Fruit fly (Drosophila melanogaster): ENCODE measurements around the gene CG33946.

The CG33946 gene

DNA sequence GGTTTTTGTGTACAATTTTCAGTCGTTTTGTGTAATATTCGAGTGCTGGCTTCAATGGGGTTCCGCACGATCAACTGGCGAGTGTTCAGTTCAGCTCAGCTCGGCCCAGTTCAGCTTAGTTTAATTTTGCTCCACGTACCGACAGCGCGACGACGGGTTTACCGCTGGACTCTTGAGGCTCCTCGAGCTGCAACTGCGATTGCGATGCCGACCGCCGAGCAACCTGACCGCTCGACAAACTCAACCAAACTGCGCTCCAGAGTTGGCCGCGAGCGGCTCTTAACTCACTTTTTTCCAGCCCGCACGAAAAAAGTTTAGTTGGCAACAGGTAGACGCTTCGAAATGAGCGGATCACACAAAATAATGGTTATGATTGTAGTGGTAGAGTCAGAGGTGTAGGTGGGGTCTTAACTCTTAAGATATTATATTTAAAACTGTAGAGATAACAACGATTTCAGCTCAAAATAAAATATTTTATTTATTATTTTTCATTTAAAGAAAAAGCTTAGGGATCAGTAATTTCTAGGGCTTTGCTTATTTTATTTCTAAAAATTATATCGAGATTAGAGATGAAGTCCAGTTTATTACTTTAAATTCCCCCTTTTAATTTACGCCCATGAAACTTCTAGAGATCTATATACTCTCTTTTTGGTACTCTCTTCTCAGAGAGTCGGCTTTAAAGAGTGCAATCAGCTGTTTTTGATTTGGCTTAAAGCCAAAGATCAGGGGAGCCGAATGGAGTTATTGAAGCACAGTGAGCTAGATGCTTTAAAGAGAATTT lies 36.2 kb downstream of the CG33946 start, which contains the start of gene Best2 (continued):
- TF ChIP-seq pdm3 (GFP tag; optimal IDR thresholded peaks at IDR 0.05) (peak; percentile 93), Ets96B (tag; optimal IDR thresholded peaks at IDR 0.05) (peak; percentile 93), CG8319 (GFP tag; optimal IDR thresholded peaks at IDR 0.05) (peak; percentile 84), Ets21C (GFP tag; optimal IDR thresholded peaks at IDR 0.05) (peak; percentile 92), Smox (GFP tag; optimal IDR thresholded peaks at IDR 0.05) (peak; percentile 95), dac (GFP tag; optimal IDR thresholded peaks at IDR 0.05) (peak; percentile 75), CG6163 (GFP tag; IDR thresholded peaks at IDR 0.05) (peak; percentile 95), CG11294 (GFP tag; IDR thresholded peaks at IDR 0.05) (peak; percentile 88), topi (GFP tag; optimal IDR thresholded peaks at IDR 0.05) (peak; percentile 96), spab (GFP tag; optimal IDR thresholded peaks at IDR 0.05) (peak; percentile 91), CG6792 (GFP tag; optimal IDR thresholded peaks at IDR 0.05) (peak; percentile 96), Hr39 (GFP tag; optimal IDR thresholded peaks at IDR 0.05) (peak; percentile 91), esn (GFP tag; optimal IDR thresholded peaks at IDR 0.05) (peak; percentile 98), lz (GFP tag; optimal IDR thresholded peaks at IDR 0.05) (peak; percentile 97), fd59A (GFP tag; optimal IDR thresholded peaks at IDR 0.05) (peak; percentile 86), cyc (GFP tag; optimal IDR thresholded peaks at IDR 0.05) (peak; percentile 90), OdsH (GFP tag; optimal IDR thresholded peaks at IDR 0.05) (peak; percentile 94), CG3032 (tag; optimal IDR thresholded peaks at IDR 0.05) (peak; percentile 94), achi (GFP tag; optimal IDR thresholded peaks at IDR 0.05) (peak; percentile 93), Eip78C (GFP tag) (peak; percentile 99), net (GFP tag; optimal IDR thresholded peaks at IDR 0.05) (peak; percentile 92), CG34406 (GFP tag; optimal IDR thresholded peaks at IDR 0.05) (peak; percentile 94), CG6808 (GFP tag; optimal IDR thresholded peaks at IDR 0.05) (peak; percentile 94), Hr38 (GFP tag; optimal IDR thresholded peaks at IDR 0.05) (no peak), CG32006 (GFP tag; optimal IDR thresholded peaks at IDR 0.05) (peak; percentile 93), ss (GFP tag; optimal IDR thresholded peaks at IDR 0.05) (peak; percentile 93 to 96)

DNA sequence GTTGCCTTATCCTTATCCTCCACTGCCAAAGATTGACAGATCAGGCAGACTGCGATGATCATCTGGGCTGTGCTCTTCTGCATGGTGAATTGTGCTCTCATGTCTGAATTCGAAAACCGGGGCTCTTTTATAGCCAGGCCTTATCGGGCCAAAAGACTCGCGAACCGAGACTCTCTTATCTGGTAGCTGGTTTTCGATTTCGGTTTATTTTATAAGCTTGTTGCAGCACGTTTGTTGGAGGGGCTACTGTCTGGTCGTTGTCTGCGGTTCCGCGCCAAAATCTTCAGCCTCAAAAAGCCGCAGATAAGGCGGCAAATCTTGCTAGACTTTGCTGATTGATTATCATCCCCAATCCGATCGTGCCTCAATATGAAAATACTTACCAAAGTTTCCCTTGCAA lies 38.3 kb downstream of the CG33946 start, which contains the start of gene CG10163:
Gene CG10163 (minus strand): TSS at position 101 of the 400 bp plus-strand sequence.
- TF ChIP-seq CG8632 (GFP tag; optimal IDR thresholded peaks at IDR 0.05) (no peak), CG4318 (GFP tag; optimal IDR thresholded peaks at IDR 0.05) (no peak), fd85E (GFP tag; optimal IDR thresholded peaks at IDR 0.05) (no peak), spab (GFP tag; optimal IDR thresholded peaks at IDR 0.05) (no peak), Sox102F (GFP tag; optimal IDR thresholded peaks at IDR 0.05) (no peak), CG3919 (GFP tag; optimal IDR thresholded peaks at IDR 0.05) (no peak), Sox15 (GFP tag; optimal IDR thresholded peaks at IDR 0.05) (no peak), CG9139 (GFP tag; optimal IDR thresholded peaks at IDR 0.05) (no peak), CG34406 (GFP tag; optimal IDR thresholded peaks at IDR 0.05) (no peak), Eip75B (GFP tag; optimal IDR thresholded peaks at IDR 0.05) (no peak), CG16779 (tag; optimal IDR thresholded peaks at IDR 0.05) (no peak), CG3032 (tag; optimal IDR thresholded peaks at IDR 0.05) (no peak), svp (GFP tag) (no peak), CG32006 (GFP tag; optimal IDR thresholded peaks at IDR 0.05) (no peak), vri (GFP tag; optimal IDR thresholded peaks at IDR 0.05) (no peak), Eip78C (GFP tag) (no peak), salr (GFP tag; optimal IDR thresholded peaks at IDR 0.05) (no peak), CG8119 (GFP tag; IDR thresholded peaks at IDR 0.05) (no peak)

Data from whole organism, prepupa.